Fruit fly (Drosophila melanogaster) whole organism, adult: ENCODE data around the gene Prp40.

Experiments used
- CG11617 ChIP-seq: fragments of 200-800 bp; sonication (Bioruptor generic); optimal IDR thresholded peaks from 2 replicates; lab custom pipeline; 2017; ENCODE audit warnings: mild to moderate bottlenecking, missing biosample characterization, missing genetic modification reagents, missing genetic modification characterization
- CG5204 ChIP-seq: fragments of 200-800 bp; sonication (Bioruptor generic); optimal IDR thresholded peaks from 2 replicates; lab custom pipeline; 2016; ENCODE audit warnings: missing biosample characterization, missing genetic modification characterization
- CG7045 ChIP-seq: fragments of 200-800 bp; sonication (Bioruptor generic); optimal IDR thresholded peaks from 2 replicates; lab custom pipeline; 2017; ENCODE audit warnings: missing biosample characterization, mild to moderate bottlenecking, missing genetic modification characterization
- Clk ChIP-seq: fragments of 200-800 bp; sonication (Bioruptor generic); optimal IDR thresholded peaks from 2 replicates; lab custom pipeline; 2017; ENCODE audit warnings: missing biosample characterization, missing genetic modification characterization
- ovo ChIP-seq: fragments of 200-800 bp; sonication (Bioruptor generic); optimal IDR thresholded peaks from 2 replicates; lab custom pipeline; 2016; ENCODE audit warnings: missing biosample characterization, missing genetic modification characterization

DNA sequence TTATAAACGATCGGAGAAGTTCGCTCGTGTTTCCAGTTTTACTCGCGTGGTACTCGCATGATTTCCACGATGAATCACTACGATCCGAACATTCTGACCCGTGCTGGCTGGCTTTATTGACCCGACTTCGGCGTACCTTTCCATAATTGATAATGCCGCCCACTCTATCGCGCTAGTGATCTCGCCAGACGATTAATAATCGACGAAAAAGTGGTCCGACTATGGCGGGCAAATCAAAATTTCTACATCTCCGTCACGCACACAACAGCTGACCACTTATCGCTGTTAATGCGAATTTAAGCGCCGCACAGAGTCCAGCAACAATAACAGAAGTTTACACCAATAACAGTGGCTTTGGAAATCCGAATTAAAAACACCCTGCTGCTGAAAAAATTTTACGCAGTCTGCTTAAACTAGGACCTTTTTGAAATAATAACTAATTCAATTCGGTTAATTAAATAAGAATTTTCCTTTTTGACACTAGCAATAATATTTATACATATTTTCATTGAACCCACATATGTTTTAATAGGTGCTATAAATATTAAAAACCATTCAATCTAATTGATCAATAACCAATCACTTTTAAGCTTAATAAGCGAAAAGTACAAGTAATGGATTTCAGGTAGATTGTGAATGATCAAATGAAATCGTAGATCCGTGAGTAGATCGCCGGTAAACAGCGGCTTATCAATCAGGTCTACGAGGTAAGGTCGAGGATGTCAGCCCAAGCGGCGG lies 32.9 kb downstream of the Prp40 start:
- TF ChIP-seq ovo (no peak), Clk (GFP tag; lab: Kevin White, UChicago) (peak; percentile 35), CG11617 (GFP tag; lab: Kevin White, UChicago) (peak; percentile 59), CG5204 (peak; percentile 69), CG7045 (peak; percentile 39)
